Worm (Caenorhabditis elegans) whole organism, late embryonic: ENCODE data around the gene M18.6.
A peak's percentile ranks its signal among the peaks of the same experiment; 100 is the strongest.

ENCODE experiments used
- ama-1 ChIP-seq: fragments of 150-350 bp; optimal IDR thresholded peaks from 2 replicates; lab custom pipeline; 2014
- ceh-31 ChIP-seq: sonication (generic microtip); optimal IDR thresholded peaks from 2 replicates; lab custom pipeline; 2016; ENCODE audit warnings: missing genetic modification characterization, missing compliant biosample characterization
- ceh-9 ChIP-seq: sonication (generic microtip); optimal IDR thresholded peaks from 2 replicates; lab custom pipeline; 2016; ENCODE audit warnings: mild to moderate bottlenecking, missing genetic modification characterization, inconsistent platforms, missing compliant biosample characterization
- fkh-10 ChIP-seq: fragments of 150-350 bp; optimal IDR thresholded peaks from 2 replicates; lab custom pipeline; 2014; ENCODE audit warnings: missing biosample characterization, missing genetic modification reagents, missing genetic modification characterization
- nfya-1 ChIP-seq: sonication (generic microtip); optimal IDR thresholded peaks from 2 replicates; lab custom pipeline; 2017; ENCODE audit warnings: missing genetic modification characterization, mild to moderate bottlenecking, missing compliant biosample characterization, antibody characterized with exemption, moderate library complexity
- nhr-11 ChIP-seq: fragments of 150-350 bp; optimal IDR thresholded peaks from 2 replicates; lab custom pipeline; 2014; ENCODE audit warnings: missing biosample characterization, missing genetic modification characterization
- pha-4 ChIP-seq: fragments of 150-350 bp; optimal IDR thresholded peaks from 2 replicates; lab custom pipeline; 2018; ENCODE audit warnings: missing biosample characterization, missing genetic modification reagents, missing genetic modification characterization
- pqm-1 ChIP-seq: sonication (generic microtip); optimal IDR thresholded peaks from 2 replicates; lab custom pipeline; 2016; ENCODE audit warnings: missing genetic modification characterization, missing compliant biosample characterization
- sox-2 ChIP-seq: fragments of 200-800 bp; sonication (Bioruptor generic); IDR thresholded peaks from 2 replicates; pipeline ENCODE4 v1.3.6; 2022; ENCODE audit warnings: missing genetic modification reagents, missing genetic modification characterization, missing compliant biosample characterization
- zip-5 ChIP-seq: sonication (generic microtip); optimal IDR thresholded peaks from 2 replicates; lab custom pipeline; 2016; ENCODE audit warnings: missing genetic modification characterization, missing compliant biosample characterization

DNA sequence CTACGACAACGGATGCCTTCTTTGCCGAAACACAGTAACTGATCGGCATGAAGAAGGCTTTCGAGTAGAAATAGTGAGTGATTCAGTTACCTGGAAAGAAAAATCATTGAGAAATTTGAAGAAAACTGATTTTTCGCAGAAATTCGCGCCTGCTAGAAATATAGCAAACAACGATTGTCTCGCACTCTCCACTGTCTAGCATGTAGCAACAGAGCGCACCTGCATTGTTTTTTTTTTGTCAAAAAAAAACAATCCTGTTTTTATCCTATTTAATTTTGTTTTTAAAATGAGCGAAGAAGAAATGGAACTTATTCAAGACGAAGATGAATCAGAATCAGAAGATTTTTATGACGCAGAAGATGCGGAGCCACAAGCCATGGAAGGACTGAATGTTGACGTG, at the start of gene M18.6, which contains the start of gene ddb-1:
- TF ChIP-seq pqm-1 (tag; lab: Kevin White, UChicago): no peak
- TF ChIP-seq fkh-10: no peak
- no peak for TF ChIP-seq ceh-9
- TF ChIP-seq ceh-31 (tag; lab: Kevin White, UChicago): no peak
- TF ChIP-seq ama-1: no peak
- peak; percentile 26 for TF ChIP-seq nfya-1 (tag; lab: Kevin White, UChicago)
- TF ChIP-seq pha-4: no peak
- TF ChIP-seq zip-5 (tag; lab: Kevin White, UChicago): no peak
- TF ChIP-seq nhr-11 (tag; lab: Kevin White, UChicago): no peak
- no peak for TF ChIP-seq sox-2 (GFP tag; lab: Robert Waterston, UW)
